Fruit fly (Drosophila melanogaster): Measurements from ENCODE around the gene CG8034.

DNA sequence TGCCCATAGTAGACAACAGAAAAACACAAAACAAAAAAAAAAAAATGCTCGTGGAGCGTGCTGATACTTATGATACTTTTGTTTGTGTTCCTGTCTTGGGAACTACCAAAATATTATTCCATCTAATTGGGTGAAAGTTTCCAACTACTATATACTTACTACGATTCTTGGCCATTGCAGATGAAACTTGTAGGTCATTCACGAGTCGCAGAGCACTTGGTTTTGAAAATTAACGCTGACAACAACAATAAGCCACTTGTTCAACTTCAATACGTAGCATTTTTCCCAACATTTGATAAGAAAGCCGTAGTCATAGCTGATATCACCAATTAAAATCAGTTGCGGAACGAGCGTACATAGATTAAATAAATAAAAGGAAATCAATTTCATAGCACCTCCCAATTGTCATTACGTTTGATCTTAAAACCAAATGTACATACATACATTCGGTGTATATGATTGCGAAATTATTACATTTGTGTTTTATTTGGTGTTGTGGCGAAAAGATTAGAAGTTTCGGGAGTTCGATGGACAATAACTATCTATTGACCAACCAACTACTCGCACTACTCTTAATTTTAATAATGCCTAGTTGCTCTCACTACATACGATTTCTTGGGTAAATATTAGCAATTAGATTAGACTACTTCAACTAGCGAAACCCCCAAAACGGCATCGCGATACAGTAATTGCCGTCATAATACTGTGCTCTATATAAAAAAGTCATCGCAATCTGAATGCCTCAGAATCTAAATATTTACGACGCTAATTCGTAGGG lies 26.8 kb upstream of the CG8034 start:
- TF ChIP-seq kay (GFP tag; ENCODE audit: borderline replicate concordance): peak; percentile 44
- no peak for TF ChIP-seq cnc (optimal IDR thresholded peaks at IDR 0.05)
- no peak for TF ChIP-seq Crg-1 (GFP tag; optimal IDR thresholded peaks at IDR 0.05)
- TF ChIP-seq CG33017 (tag; optimal IDR thresholded peaks at IDR 0.05): no peak
- TF ChIP-seq CG1620 (GFP tag; optimal IDR thresholded peaks at IDR 0.05): no peak
- TF ChIP-seq Hr96 (GFP tag; optimal IDR thresholded peaks at IDR 0.05): no peak
- no peak for TF ChIP-seq CG5204 (GFP tag; optimal IDR thresholded peaks at IDR 0.05)
- TF ChIP-seq tj (GFP tag; optimal IDR thresholded peaks at IDR 0.05): peak; percentile 2
- no peak for TF ChIP-seq CG14711 (tag; optimal IDR thresholded peaks at IDR 0.05)
- no peak for TF ChIP-seq cic (GFP tag; optimal IDR thresholded peaks at IDR 0.05)
- TF ChIP-seq ovo (GFP tag; optimal IDR thresholded peaks at IDR 0.05): no peak
- TF ChIP-seq CG7101 (tag; optimal IDR thresholded peaks at IDR 0.05): no peak
- TF ChIP-seq pad (GFP tag; optimal IDR thresholded peaks at IDR 0.05): no peak
- no peak for TF ChIP-seq CG12768 (GFP tag; optimal IDR thresholded peaks at IDR 0.05)
